Fruit fly (Drosophila melanogaster) whole organism, embryonic: ENCODE data around the gene Cyp12a4.

ENCODE experiments used
- Ada2b ChIP-seq: fragments of 200-800 bp; sonication (Bioruptor generic); IDR thresholded peaks from 2 replicates; pipeline ENCODE4 v1.3.6; 2022; ENCODE audit warnings: missing biosample characterization, missing genetic modification characterization
- Aef1 ChIP-seq: fragments of 200-800 bp; sonication (Bioruptor generic); IDR thresholded peaks from 3 replicates; pipeline ENCODE4 v1.3.6; 2022; ENCODE audit warnings: missing biosample characterization, missing genetic modification characterization
- Antp ChIP-seq: fragments of 200-800 bp; sonication (Bioruptor generic); optimal IDR thresholded peaks from 3 replicates; lab custom pipeline; 2016; ENCODE audit warnings: missing biosample characterization, missing genetic modification characterization
- BEAF-32 ChIP-seq: fragments of 200-800 bp; sonication (Bioruptor generic); optimal IDR thresholded peaks from 3 replicates; lab custom pipeline; 2017; ENCODE audit warnings: missing biosample characterization, missing genetic modification characterization, mild to moderate bottlenecking, moderate library complexity, missing genetic modification reagents
- Bteb2 ChIP-seq: fragments of 200-800 bp; sonication (Bioruptor generic); optimal IDR thresholded peaks from 2 replicates; lab custom pipeline; 2016; ENCODE audit warnings: missing biosample characterization, missing genetic modification characterization
- CG10274 ChIP-seq: fragments of 200-800 bp; sonication (Bioruptor generic); optimal IDR thresholded peaks from 3 replicates; lab custom pipeline; 2017; ENCODE audit warnings: missing biosample characterization, mild to moderate bottlenecking, missing genetic modification characterization
- CG11247 ChIP-seq: fragments of 200-800 bp; sonication (Bioruptor generic); IDR thresholded peaks from 2 replicates; pipeline ENCODE4 v1.3.6; 2022; ENCODE audit warnings: missing biosample characterization, missing genetic modification characterization
- CG12659 ChIP-seq: fragments of 200-800 bp; sonication (Bioruptor generic); optimal IDR thresholded peaks from 3 replicates; lab custom pipeline; 2017; ENCODE audit warnings: mild to moderate bottlenecking, missing biosample characterization, missing genetic modification reagents, missing genetic modification characterization
- CG14014 ChIP-seq: fragments of 200-800 bp; sonication (Bioruptor generic); IDR thresholded peaks from 2 replicates; pipeline ENCODE4 v1.3.6; 2022; ENCODE audit warnings: missing biosample characterization, missing genetic modification characterization
- CG16815 ChIP-seq: fragments of 200-800 bp; sonication (Bioruptor generic); optimal IDR thresholded peaks from 3 replicates; lab custom pipeline; 2017; ENCODE audit warnings: missing biosample characterization, mild to moderate bottlenecking, missing genetic modification characterization
- CG17385 ChIP-seq: fragments of 200-800 bp; sonication (Bioruptor generic); optimal IDR thresholded peaks from 3 replicates; lab custom pipeline; 2018; ENCODE audit warnings: missing biosample characterization, mild to moderate bottlenecking, missing genetic modification characterization
- CG17829 ChIP-seq: fragments of 200-800 bp; optimal IDR thresholded peaks from 2 replicates; lab custom pipeline; 2019; ENCODE audit warnings: missing biosample characterization, mild to moderate bottlenecking, missing genetic modification characterization, moderate library complexity
- CG30431 ChIP-seq: fragments of 200-800 bp; sonication (Bioruptor generic); optimal IDR thresholded peaks from 2 replicates; lab custom pipeline; 2017; ENCODE audit warnings: missing biosample characterization, missing genetic modification characterization
- CG3065 ChIP-seq: fragments of 200-800 bp; sonication (Bioruptor generic); optimal IDR thresholded peaks from 2 replicates; lab custom pipeline; 2016; ENCODE audit warnings: missing biosample characterization, missing genetic modification characterization
- CG3847 ChIP-seq: fragments of 200-800 bp; sonication (Bioruptor generic); IDR thresholded peaks from 2 replicates; pipeline ENCODE4 v1.3.6; 2022; ENCODE audit warnings: missing biosample characterization, missing genetic modification characterization
- CG43689 ChIP-seq: fragments of 200-800 bp; sonication (Bioruptor generic); IDR thresholded peaks from 2 replicates; pipeline ENCODE4 v1.3.6; 2022; ENCODE audit warnings: missing biosample characterization, missing genetic modification characterization
- CG6791 ChIP-seq: fragments of 200-800 bp; sonication (Bioruptor generic); IDR thresholded peaks from 3 replicates; pipeline ENCODE4 v1.3.6; 2022; ENCODE audit warnings: missing biosample characterization, missing genetic modification characterization; ENCODE audit not compliant: partially characterized antibody
- CrebB ChIP-seq: fragments of 200-800 bp; sonication (Bioruptor generic); optimal IDR thresholded peaks from 3 replicates; lab custom pipeline; 2018; ENCODE audit warnings: missing biosample characterization, mild to moderate bottlenecking, missing genetic modification characterization
- Dfd ChIP-seq, 2 experiments: fragments of >200 bp; optimal IDR thresholded peaks; 2 replicates each; lab custom pipeline; 2017; ENCODE audit warnings: missing biosample characterization in 2 of 2, missing genetic modification characterization in 2 of 2
- Elba2 ChIP-seq: fragments of 200-800 bp; sonication (Bioruptor generic); optimal IDR thresholded peaks from 3 replicates; lab custom pipeline; 2016; ENCODE audit warnings: missing biosample characterization, missing genetic modification characterization
- Fer1 ChIP-seq: fragments of 200-800 bp; sonication (Bioruptor generic); optimal IDR thresholded peaks from 2 replicates; lab custom pipeline; 2017; ENCODE audit warnings: missing biosample characterization, mild to moderate bottlenecking, missing genetic modification characterization
- Gsc ChIP-seq: fragments of 200-800 bp; sonication (Bioruptor generic); IDR thresholded peaks from 2 replicates; pipeline ENCODE4 v1.3.6; 2022; ENCODE audit warnings: missing biosample characterization, missing genetic modification characterization
- H2.0 ChIP-seq: fragments of 200-800 bp; sonication (Bioruptor generic); IDR thresholded peaks from 2 replicates; pipeline ENCODE4 v1.3.6; 2022; ENCODE audit warnings: missing biosample characterization, missing genetic modification characterization
- Kr ChIP-seq: fragments of 200-800 bp; sonication (Bioruptor generic); optimal IDR thresholded peaks from 2 replicates; lab custom pipeline; 2017; ENCODE audit warnings: missing biosample characterization, mild to moderate bottlenecking, missing genetic modification characterization
- Lhr ChIP-seq: fragments of 200-800 bp; sonication (Bioruptor generic); optimal IDR thresholded peaks from 3 replicates; lab custom pipeline; 2017; ENCODE audit warnings: mild to moderate bottlenecking, missing biosample characterization, missing genetic modification reagents, missing genetic modification characterization
- MTF-1 ChIP-seq: fragments of 200-800 bp; sonication (Bioruptor generic); optimal IDR thresholded peaks from 2 replicates; lab custom pipeline; 2018; ENCODE audit warnings: missing biosample characterization, mild to moderate bottlenecking, missing genetic modification characterization, borderline replicate concordance
- Opbp ChIP-seq: fragments of 200-800 bp; sonication (Bioruptor generic); IDR thresholded peaks from 3 replicates; pipeline ENCODE4 v1.3.6; 2022; ENCODE audit warnings: missing biosample characterization, missing genetic modification characterization; ENCODE audit not compliant: partially characterized antibody
- Sox102F ChIP-seq: fragments of 200-800 bp; sonication (Bioruptor generic); optimal IDR thresholded peaks from 2 replicates; lab custom pipeline; 2018; ENCODE audit warnings: missing biosample characterization, mild to moderate bottlenecking, missing genetic modification characterization, moderate library complexity
- bowl ChIP-seq: fragments of 200-800 bp; sonication (Bioruptor generic); IDR thresholded peaks from 2 replicates; pipeline ENCODE4 v1.3.6; 2022; ENCODE audit warnings: missing biosample characterization, missing genetic modification characterization
- cas ChIP-seq: fragments of 200-800 bp; sonication (Bioruptor generic); IDR thresholded peaks from 2 replicates; pipeline ENCODE4 v1.3.6; 2022; ENCODE audit warnings: missing biosample characterization, missing genetic modification characterization
- chm ChIP-seq: fragments of 200-800 bp; sonication (Bioruptor generic); IDR thresholded peaks from 2 replicates; pipeline ENCODE4 v1.3.6; 2022; ENCODE audit warnings: missing biosample characterization, missing genetic modification characterization
- dysf ChIP-seq: fragments of 200-800 bp; sonication (Bioruptor generic); IDR thresholded peaks from 3 replicates; pipeline ENCODE4 v1.3.6; 2022; ENCODE audit warnings: missing biosample characterization, missing genetic modification characterization
- hkb ChIP-seq, 2 experiments: fragments of 200-800 bp in 1 of 2; fragments of >200 bp in 1 of 2; sonication (Bioruptor generic) in 1 of 2; IDR thresholded peaks in 1 of 2; optimal IDR thresholded peaks in 1 of 2; 2 replicates each; pipeline versions ENCODE4 v1.3.6 to Lab custom; 2017 to 2022; ENCODE audit warnings: missing biosample characterization in 1 of 2, missing genetic modification characterization in 1 of 2
- lbe ChIP-seq: fragments of 200-800 bp; sonication (Bioruptor generic); optimal IDR thresholded peaks from 2 replicates; lab custom pipeline; 2016; ENCODE audit warnings: missing biosample characterization, mild to moderate bottlenecking, missing genetic modification characterization
- mam ChIP-seq: fragments of 200-800 bp; sonication (Bioruptor generic); optimal IDR thresholded peaks from 3 replicates; lab custom pipeline; 2016; ENCODE audit warnings: missing biosample characterization, missing genetic modification characterization
- nmo ChIP-seq: fragments of 200-800 bp; sonication (Bioruptor generic); optimal IDR thresholded peaks from 2 replicates; lab custom pipeline; 2018; ENCODE audit warnings: missing biosample characterization, mild to moderate bottlenecking, missing genetic modification characterization, moderate library complexity
- p53 ChIP-seq: fragments of 200-800 bp; sonication (Bioruptor generic); optimal IDR thresholded peaks from 2 replicates; lab custom pipeline; 2016; ENCODE audit warnings: missing biosample characterization, missing genetic modification characterization
- pb ChIP-seq: fragments of 200-800 bp; sonication (Bioruptor generic); optimal IDR thresholded peaks from 3 replicates; lab custom pipeline; 2016; ENCODE audit warnings: missing biosample characterization, missing genetic modification characterization
- pzg ChIP-seq: fragments of 200-800 bp; sonication (Bioruptor generic); optimal IDR thresholded peaks from 3 replicates; lab custom pipeline; 2018; ENCODE audit warnings: missing biosample characterization, mild to moderate bottlenecking, missing genetic modification characterization, moderate library complexity
- sens-2 ChIP-seq: fragments of 200-800 bp; sonication (Bioruptor generic); IDR thresholded peaks from 2 replicates; pipeline ENCODE4 v1.3.6; 2022; ENCODE audit warnings: missing biosample characterization, missing genetic modification characterization
- ssp ChIP-seq: fragments of 200-800 bp; sonication (Bioruptor generic); IDR thresholded peaks from 2 replicates; pipeline ENCODE4 v1.3.6; 2022; ENCODE audit warnings: missing biosample characterization, missing genetic modification characterization
- tap ChIP-seq: fragments of 200-800 bp; optimal IDR thresholded peaks from 3 replicates; lab custom pipeline; 2019; ENCODE audit warnings: missing biosample characterization, mild to moderate bottlenecking, missing genetic modification characterization, moderate library complexity
- tll ChIP-seq, 2 experiments: fragments of 200-800 bp in 1 of 2; fragments of >200 bp in 1 of 2; sonication (Bioruptor generic) in 1 of 2; optimal IDR thresholded peaks; 2 replicates each; lab custom pipeline; 2017 to 2019; ENCODE audit warnings: missing biosample characterization in 2 of 2, missing genetic modification characterization in 2 of 2, mild to moderate bottlenecking in 1 of 2, moderate library complexity in 1 of 2
- tna ChIP-seq: fragments of 200-800 bp; sonication (Bioruptor generic); IDR thresholded peaks from 2 replicates; pipeline ENCODE4 v1.3.6; 2022; ENCODE audit warnings: missing biosample characterization, missing genetic modification characterization; ENCODE audit not compliant: partially characterized antibody
- zen ChIP-seq: fragments of 200-800 bp; sonication (Bioruptor generic); optimal IDR thresholded peaks from 3 replicates; lab custom pipeline; 2018; ENCODE audit warnings: missing biosample characterization, mild to moderate bottlenecking, missing genetic modification characterization, moderate library complexity

The Cyp12a4 gene

DNA sequence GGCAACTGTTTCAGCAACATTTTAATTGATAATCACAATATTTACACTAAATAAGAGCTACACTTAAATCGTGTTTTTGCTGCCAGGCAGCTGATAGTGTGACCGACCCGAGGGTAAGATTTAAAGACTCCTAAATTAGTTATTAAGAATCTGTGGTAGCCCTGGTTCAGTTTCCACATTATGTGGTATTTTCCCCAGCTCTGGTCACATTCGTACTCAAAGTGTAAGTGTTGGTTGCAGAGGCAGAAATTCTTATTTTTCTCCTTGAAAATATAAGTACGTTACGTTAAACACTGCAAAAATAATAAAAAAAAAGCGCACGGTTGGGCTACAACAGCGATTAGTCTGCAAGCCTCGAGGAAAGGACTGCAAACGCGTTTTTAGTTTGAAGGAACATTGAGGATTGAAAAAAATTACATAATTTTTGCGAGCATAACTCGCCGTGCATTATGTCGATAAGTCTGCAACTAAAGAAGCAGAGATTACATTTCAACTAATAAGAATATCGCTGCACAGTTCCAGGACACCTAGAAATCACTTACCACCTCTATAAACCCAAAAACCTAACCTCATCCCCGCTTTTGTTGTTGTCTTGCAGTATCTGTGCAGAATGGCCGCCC is 40.0 kb upstream of the Cyp12a4 start, which contains the start of the genes mRpL55 and ATPsynD (continued):
- TF ChIP-seq p53 (GFP tag; lab: Kevin White, UChicago), result no peak
- no peak for TF ChIP-seq ssp (GFP tag; lab: Robert Waterston, UW)
- TF ChIP-seq CG12659, result peak; percentile 53
- TF ChIP-seq nmo (GFP tag; lab: Kevin White, UChicago), result peak; percentile 51
- no peak for TF ChIP-seq pb (GFP tag; lab: Kevin White, UChicago)
- no peak for TF ChIP-seq Bteb2 (GFP tag; lab: Kevin White, UChicago)
- no peak for TF ChIP-seq tna (GFP tag; lab: Robert Waterston, UW)
- no peak for TF ChIP-seq CG3065 (GFP tag; lab: Kevin White, UChicago)
- peak; percentile 42 for TF ChIP-seq zen (tag; lab: Kevin White, UChicago)
- peak; percentile 76 for TF ChIP-seq CG3847
- TF ChIP-seq Elba2 (GFP tag; lab: Kevin White, UChicago), result peak; percentile 63
- TF ChIP-seq MTF-1 (GFP tag; lab: Kevin White, UChicago), result no peak

DNA sequence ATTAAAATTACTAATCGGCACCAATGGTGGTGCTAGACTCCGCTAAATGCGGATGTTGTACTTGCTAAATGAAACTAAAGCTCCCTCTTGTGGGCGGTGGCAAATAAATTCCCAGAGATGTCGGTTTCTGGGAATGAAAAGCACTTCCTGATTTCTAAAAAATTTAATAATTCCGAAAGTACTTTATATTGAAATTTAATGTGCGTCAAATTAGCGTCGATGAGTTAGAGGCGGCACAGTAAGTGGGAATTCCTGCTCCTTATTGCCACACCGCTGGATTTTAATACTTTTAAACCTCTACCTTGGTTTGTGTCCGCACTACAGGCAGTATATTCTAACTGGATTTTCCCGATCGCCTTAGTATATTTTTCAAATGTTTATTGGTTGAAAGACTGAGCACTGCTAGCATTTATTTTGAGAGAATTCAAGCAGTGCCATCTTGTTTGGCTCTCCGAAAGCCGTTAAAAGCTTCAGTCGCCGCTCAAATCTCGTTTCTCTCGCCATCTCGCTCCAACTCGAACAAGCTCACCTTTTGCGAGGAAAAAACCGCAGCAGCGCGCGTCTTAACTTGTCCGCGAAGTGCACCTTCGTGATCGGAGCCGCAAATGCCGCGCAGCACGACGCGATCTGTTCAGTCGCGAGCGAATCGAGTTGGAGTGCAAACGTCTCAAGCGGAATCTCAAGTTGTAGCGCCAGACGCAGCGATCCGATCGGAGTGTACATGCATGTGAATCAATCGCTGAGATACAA is 38.5 kb upstream of the Cyp12a4 start, which contains the start of gene CG6040:
CG6040 (plus strand) TSS at position 663 of the 750 bp plus-strand sequence.
- TF ChIP-seq CG6791 (0 out of 3 replicates have a peak, but pooled peaks have one; percentile 47), tll (GFP tag; optimal IDR thresholded peaks at IDR 0.05; lab: Kevin White, UChicago) (no peak), CG17385 (peak; percentile 39), bowl (GFP tag; lab: Robert Waterston, UW) (peak; percentile 25; the same call in 1 of the 2 replicates), sens-2 (GFP tag; lab: Robert Waterston, UW) (no peak), CG43689 (peak; percentile 16; the same call in 1 of the 2 replicates), Aef1 (GFP tag; lab: Robert Waterston, UW) (0 out of 3 replicates have a peak, but pooled peaks have one; percentile 45), Sox102F (GFP tag; lab: Kevin White, UChicago) (peak; percentile 32), Elba2 (GFP tag; lab: Kevin White, UChicago) (peak; percentile 52), cas (no peak), Fer1 (GFP tag; lab: Kevin White, UChicago) (peak; percentile 54), CG14014 (GFP tag; lab: Robert Waterston, UW) (peak; percentile 42; the same call in 1 of the 2 replicates), mam (GFP tag; lab: Kevin White, UChicago) (peak; percentile 46), Ada2b (GFP tag; lab: Robert Waterston, UW) (no peak), CG30431 (GFP tag; lab: Kevin White, UChicago) (no peak), tap (no peak), CG10274 (GFP tag; lab: Kevin White, UChicago) (peak; percentile 24), CG11247 (GFP tag; lab: Robert Waterston, UW) (no peak), chm (GFP tag; lab: Robert Waterston, UW) (peak; percentile 69; the same call in 1 of the 2 replicates), Antp (GFP tag; lab: Kevin White, UChicago) (peak; percentile 52), CG17829 (tag; lab: Kevin White, UChicago) (peak; percentile 45), Gsc (GFP tag; lab: Robert Waterston, UW) (no peak), lbe (GFP tag; lab: Kevin White, UChicago) (peak; percentile 20), hkb (optimal IDR thresholded peaks at IDR 0.05; lab: Kevin White, UChicago) (peak; percentile 94), hkb (GFP tag; IDR thresholded peaks at IDR 0.05; lab: Robert Waterston, UW) (peak; percentile 42; the same call in 1 of the 2 replicates), Opbp (GFP tag; lab: Robert Waterston, UW) (0 out of 3 replicates have a peak, but pooled peaks have one; percentile 51), CG16815 (GFP tag; lab: Kevin White, UChicago) (peak; percentile 1), Dfd (GFP tag; optimal IDR thresholded peaks at IDR 0.05; lab: Kevin White, UChicago) (no peak), dysf (peak; percentile 48; the same call in 2 of the 3 replicates), Lhr (GFP tag; lab: Kevin White, UChicago) (peak; percentile 97), H2.0 (GFP tag; lab: Robert Waterston, UW) (peak; percentile 5; the same call in 1 of the 2 replicates), pzg (GFP tag; lab: Kevin White, UChicago) (peak; percentile 69), CrebB (tag; lab: Kevin White, UChicago) (no peak), BEAF-32 (GFP tag; lab: Kevin White, UChicago) (peak; percentile 52), Kr (GFP tag; lab: Kevin White, UChicago) (no peak)
